Fruit fly (Drosophila melanogaster) S2 (cell line): ENCODE data around the gene pygo.
A peak's percentile ranks its signal among the peaks of the same experiment; 100 is the strongest.

Source experiments
- CG8478 ChIP-seq: fragments of >200 bp; optimal IDR thresholded peaks from 2 replicates; lab custom pipeline; 2018
- CTCF ChIP-seq, 2 experiments: fragments of >200 bp; optimal IDR thresholded peaks; 2 replicates each; lab custom pipeline; 2018

DNA sequence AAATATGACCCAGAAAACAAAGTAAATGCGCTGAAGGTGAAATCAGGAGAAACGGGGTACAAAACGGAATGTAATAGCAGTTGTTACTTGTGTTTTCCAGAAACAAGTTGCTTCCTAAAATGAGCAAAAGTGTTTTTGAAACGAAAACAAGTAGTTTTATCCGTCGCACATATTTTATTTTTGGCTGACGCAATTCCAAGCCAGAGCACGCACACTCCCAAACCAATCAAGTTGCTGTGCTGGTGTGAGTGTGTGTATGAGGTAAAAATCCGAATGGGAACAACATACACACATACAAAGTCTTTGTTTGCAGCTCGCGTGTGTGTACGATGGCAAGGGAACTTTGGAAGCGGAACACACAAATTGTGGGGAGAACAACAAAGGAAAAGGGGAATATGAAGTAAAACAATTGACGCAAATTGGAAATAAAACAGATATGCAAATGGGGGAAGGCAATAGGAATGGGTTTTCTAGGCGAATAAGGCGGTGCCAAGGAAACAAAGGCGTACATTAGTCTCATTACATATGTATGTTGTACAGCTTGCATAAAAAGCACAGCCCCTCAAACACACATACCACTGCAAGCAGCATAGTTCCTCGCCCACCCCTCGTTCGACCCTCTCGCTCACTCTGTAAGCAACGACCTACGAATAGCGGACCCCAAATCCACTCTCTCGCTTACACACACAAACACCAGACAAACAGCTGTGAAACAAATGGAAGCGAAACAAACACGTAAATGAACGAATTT, 28.1 kb upstream of the pygo start:
- peak; percentile 67 for TF ChIP-seq CG8478 (lab: Kevin White, UChicago)
- no peak for TF ChIP-seq CTCF (optimal IDR thresholded peaks at IDR 0.05; lab: Kevin White, UChicago)
